Fruit fly (Drosophila melanogaster) whole organism, embryonic: ENCODE measurements around the gene Zpr1.
A peak's percentile ranks its signal among the peaks of the same experiment; 100 is the strongest.

ENCODE experiments used
- Asciz ChIP-seq: fragments of 200-800 bp; sonication (Bioruptor generic); optimal IDR thresholded peaks from 2 replicates; lab custom pipeline; 2017; ENCODE audit warnings: missing biosample characterization, mild to moderate bottlenecking, missing genetic modification characterization, missing genetic modification reagents
- CG10147 ChIP-seq: fragments of 200-800 bp; sonication (Bioruptor generic); optimal IDR thresholded peaks from 2 replicates; lab custom pipeline; 2019; ENCODE audit warnings: missing biosample characterization, mild to moderate bottlenecking, missing genetic modification characterization, moderate library complexity
- CG10321 ChIP-seq: fragments of 200-800 bp; sonication (Bioruptor generic); IDR thresholded peaks from 2 replicates; pipeline ENCODE4 v1.3.6; 2022; ENCODE audit warnings: missing biosample characterization, missing genetic modification characterization
- CG13296 ChIP-seq: fragments of 200-800 bp; sonication (Bioruptor generic); optimal IDR thresholded peaks from 3 replicates; lab custom pipeline; 2018; ENCODE audit warnings: missing biosample characterization, mild to moderate bottlenecking, missing genetic modification characterization
- CG13424 ChIP-seq: fragments of 200-800 bp; sonication (Bioruptor generic); optimal IDR thresholded peaks from 2 replicates; lab custom pipeline; 2019; ENCODE audit warnings: missing biosample characterization, mild to moderate bottlenecking, missing genetic modification characterization, moderate library complexity
- CG14014 ChIP-seq: fragments of 200-800 bp; sonication (Bioruptor generic); IDR thresholded peaks from 2 replicates; pipeline ENCODE4 v1.3.6; 2022; ENCODE audit warnings: missing biosample characterization, missing genetic modification characterization
- CG14667 ChIP-seq: fragments of 200-800 bp; sonication (Bioruptor generic); IDR thresholded peaks from 2 replicates; pipeline ENCODE4 v1.3.6; 2022; ENCODE audit warnings: missing biosample characterization, missing genetic modification characterization
- CG15011 ChIP-seq: fragments of 200-800 bp; sonication (Bioruptor generic); optimal IDR thresholded peaks from 3 replicates; lab custom pipeline; 2018; ENCODE audit warnings: missing biosample characterization, mild to moderate bottlenecking, missing genetic modification characterization
- CG15601 ChIP-seq: fragments of 200-800 bp; sonication (Bioruptor generic); optimal IDR thresholded peaks from 3 replicates; lab custom pipeline; 2019; ENCODE audit warnings: missing biosample characterization, mild to moderate bottlenecking, missing genetic modification characterization, moderate library complexity
- CG17385 ChIP-seq: fragments of 200-800 bp; sonication (Bioruptor generic); optimal IDR thresholded peaks from 3 replicates; lab custom pipeline; 2018; ENCODE audit warnings: missing biosample characterization, mild to moderate bottlenecking, missing genetic modification characterization
- CG2199 ChIP-seq: fragments of 200-800 bp; sonication (Bioruptor generic); IDR thresholded peaks from 3 replicates; pipeline ENCODE4 v1.3.6; 2022; ENCODE audit warnings: missing biosample characterization, missing genetic modification characterization
- CG2678 ChIP-seq: fragments of 200-800 bp; sonication (Bioruptor generic); optimal IDR thresholded peaks from 3 replicates; lab custom pipeline; 2019; ENCODE audit warnings: missing biosample characterization, mild to moderate bottlenecking, missing genetic modification characterization, moderate library complexity
- CG30431 ChIP-seq: fragments of 200-800 bp; sonication (Bioruptor generic); optimal IDR thresholded peaks from 2 replicates; lab custom pipeline; 2017; ENCODE audit warnings: missing biosample characterization, missing genetic modification characterization
- CG31365 ChIP-seq: fragments of 200-800 bp; sonication (Bioruptor generic); optimal IDR thresholded peaks from 2 replicates; lab custom pipeline; 2018; ENCODE audit warnings: missing biosample characterization, mild to moderate bottlenecking, missing genetic modification characterization
- CG31441 ChIP-seq: fragments of 200-800 bp; sonication (Bioruptor generic); IDR thresholded peaks from 2 replicates; pipeline ENCODE4 v1.3.6; 2022; ENCODE audit warnings: missing biosample characterization, missing genetic modification characterization
- CG32767 ChIP-seq: fragments of 200-800 bp; sonication (Bioruptor generic); IDR thresholded peaks from 2 replicates; pipeline ENCODE4 v1.3.6; 2022; ENCODE audit warnings: missing biosample characterization, missing genetic modification characterization
- CG4820 ChIP-seq: fragments of 200-800 bp; sonication (Bioruptor generic); optimal IDR thresholded peaks from 3 replicates; lab custom pipeline; 2016; ENCODE audit warnings: missing biosample characterization, missing genetic modification characterization
- CG6654 ChIP-seq: fragments of 200-800 bp; sonication (Bioruptor generic); optimal IDR thresholded peaks from 2 replicates; lab custom pipeline; 2017; ENCODE audit warnings: missing biosample characterization, mild to moderate bottlenecking, missing genetic modification characterization
- D19A ChIP-seq: fragments of 200-800 bp; optimal IDR thresholded peaks from 3 replicates; lab custom pipeline; 2019; ENCODE audit warnings: missing biosample characterization, mild to moderate bottlenecking, missing genetic modification characterization, moderate library complexity
- Dbx ChIP-seq: fragments of 200-800 bp; sonication (Bioruptor generic); IDR thresholded peaks from 3 replicates; pipeline ENCODE4 v1.3.6; 2022; ENCODE audit warnings: missing biosample characterization, missing genetic modification characterization
- Deaf1 ChIP-seq: fragments of 200-800 bp; optimal IDR thresholded peaks from 3 replicates; lab custom pipeline; 2019; ENCODE audit warnings: missing biosample characterization, mild to moderate bottlenecking, missing genetic modification characterization, moderate library complexity
- Hmr ChIP-seq: fragments of 200-800 bp; sonication (Bioruptor generic); optimal IDR thresholded peaks from 3 replicates; lab custom pipeline; 2017; ENCODE audit warnings: mild to moderate bottlenecking, missing biosample characterization, missing genetic modification reagents, missing genetic modification characterization
- Lhr ChIP-seq: fragments of 200-800 bp; sonication (Bioruptor generic); optimal IDR thresholded peaks from 3 replicates; lab custom pipeline; 2017; ENCODE audit warnings: mild to moderate bottlenecking, missing biosample characterization, missing genetic modification reagents, missing genetic modification characterization
- Med ChIP-seq: fragments of 200-800 bp; sonication (Bioruptor generic); peaks from one replicate; lab custom pipeline; 2016; ENCODE audit warnings: missing biosample characterization, missing genetic modification characterization, mild to moderate bottlenecking, inconsistent platforms, moderate library complexity
- Nf-YB ChIP-seq: fragments of 200-800 bp; sonication (Bioruptor generic); optimal IDR thresholded peaks from 3 replicates; lab custom pipeline; 2019; ENCODE audit warnings: missing biosample characterization, mild to moderate bottlenecking, missing genetic modification characterization, moderate library complexity
- Opbp ChIP-seq: fragments of 200-800 bp; sonication (Bioruptor generic); IDR thresholded peaks from 3 replicates; pipeline ENCODE4 v1.3.6; 2022; ENCODE audit warnings: missing biosample characterization, missing genetic modification characterization; ENCODE audit not compliant: partially characterized antibody
- Optix ChIP-seq: fragments of 200-800 bp; sonication (Bioruptor generic); IDR thresholded peaks from 3 replicates; pipeline ENCODE4 v1.3.6; 2022; ENCODE audit warnings: missing biosample characterization, missing genetic modification characterization
- Pdp1 ChIP-seq, 2 experiments: fragments of 200-800 bp; sonication (Bioruptor generic); optimal IDR thresholded peaks; 3 replicates each; lab custom pipeline; 2016; ENCODE audit warnings: missing biosample characterization in 2 of 2, missing genetic modification characterization in 2 of 2, mild to moderate bottlenecking in 1 of 2, moderate library complexity in 1 of 2
- Sry-δ ChIP-seq: fragments of 200-800 bp; sonication (Bioruptor generic); optimal IDR thresholded peaks from 2 replicates; lab custom pipeline; 2016; ENCODE audit warnings: missing biosample characterization, missing genetic modification characterization
- Usf ChIP-seq: fragments of 200-800 bp; sonication (Bioruptor generic); optimal IDR thresholded peaks from 2 replicates; lab custom pipeline; 2017; ENCODE audit warnings: missing genotype, missing biosample characterization, missing genetic modification characterization
- ap ChIP-seq: fragments of 200-800 bp; sonication (Bioruptor generic); IDR thresholded peaks from 2 replicates; pipeline ENCODE4 v1.3.6; 2022; ENCODE audit warnings: missing biosample characterization, missing genetic modification characterization
- bsh ChIP-seq, 2 experiments: fragments of 200-800 bp; sonication (Bioruptor generic); optimal IDR thresholded peaks; 2 replicates each; lab custom pipeline; 2017 to 2018; ENCODE audit warnings: mild to moderate bottlenecking in 2 of 2, missing biosample characterization in 2 of 2, missing genetic modification characterization in 2 of 2, moderate library complexity in 1 of 2
- cato ChIP-seq: fragments of 200-800 bp; sonication (Bioruptor generic); optimal IDR thresholded peaks from 2 replicates; lab custom pipeline; 2016; ENCODE audit warnings: missing biosample characterization, missing genetic modification characterization, borderline replicate concordance
- ci ChIP-seq: fragments of 200-800 bp; sonication (Bioruptor generic); IDR thresholded peaks from 3 replicates; pipeline ENCODE4 v1.3.6; 2022; ENCODE audit warnings: missing biosample characterization, missing genetic modification characterization
- ewg ChIP-seq: fragments of 200-800 bp; sonication (Bioruptor generic); optimal IDR thresholded peaks from 3 replicates; lab custom pipeline; 2017; ENCODE audit warnings: mild to moderate bottlenecking, missing biosample characterization, missing genetic modification reagents, missing genetic modification characterization
- fu2 ChIP-seq: fragments of 200-800 bp; sonication (Bioruptor generic); optimal IDR thresholded peaks from 2 replicates; lab custom pipeline; 2016; ENCODE audit warnings: missing biosample characterization, missing genetic modification characterization
- hb ChIP-seq: fragments of 200-800 bp; sonication (Bioruptor generic); IDR thresholded peaks from 3 replicates; pipeline ENCODE4 v1.3.6; 2022; ENCODE audit warnings: missing biosample characterization, missing genetic modification characterization; ENCODE audit not compliant: partially characterized antibody
- maf-S ChIP-seq: fragments of 200-800 bp; sonication (Bioruptor generic); optimal IDR thresholded peaks from 2 replicates; lab custom pipeline; 2016; ENCODE audit warnings: missing biosample characterization, missing genetic modification characterization
- nerfin-1 ChIP-seq: fragments of 200-800 bp; sonication (Bioruptor generic); optimal IDR thresholded peaks from 3 replicates; lab custom pipeline; 2019; ENCODE audit warnings: missing biosample characterization, mild to moderate bottlenecking, missing genetic modification characterization, moderate library complexity
- oc ChIP-seq: fragments of 200-800 bp; sonication (Bioruptor generic); optimal IDR thresholded peaks from 2 replicates; lab custom pipeline; 2018; ENCODE audit warnings: missing biosample characterization, mild to moderate bottlenecking, missing genetic modification characterization, moderate library complexity
- otp ChIP-seq: fragments of 200-800 bp; sonication (Bioruptor generic); IDR thresholded peaks from 3 replicates; pipeline ENCODE4, ENCODE4 v1.3.6; 2022; ENCODE audit warnings: missing biosample characterization, missing genetic modification characterization
- p53 ChIP-seq: fragments of 200-800 bp; sonication (Bioruptor generic); optimal IDR thresholded peaks from 2 replicates; lab custom pipeline; 2016; ENCODE audit warnings: missing biosample characterization, missing genetic modification characterization
- run ChIP-seq: fragments of 200-800 bp; sonication (Bioruptor generic); optimal IDR thresholded peaks from 3 replicates; lab custom pipeline; 2018; ENCODE audit warnings: missing biosample characterization, mild to moderate bottlenecking, missing genetic modification characterization
- slp2 ChIP-seq: fragments of 200-800 bp; sonication (Bioruptor generic); optimal IDR thresholded peaks from 2 replicates; lab custom pipeline; 2016; ENCODE audit warnings: missing biosample characterization, missing genetic modification characterization
- so ChIP-seq: fragments of 200-800 bp; sonication (Bioruptor generic); IDR thresholded peaks from 3 replicates; pipeline ENCODE4 v1.3.6; 2022; ENCODE audit warnings: missing biosample characterization, missing genetic modification characterization
- ssp ChIP-seq: fragments of 200-800 bp; sonication (Bioruptor generic); IDR thresholded peaks from 2 replicates; pipeline ENCODE4 v1.3.6; 2022; ENCODE audit warnings: missing biosample characterization, missing genetic modification characterization
- stwl ChIP-seq: fragments of 200-800 bp; sonication (Bioruptor generic); optimal IDR thresholded peaks from 3 replicates; lab custom pipeline; 2018; ENCODE audit warnings: missing biosample characterization, mild to moderate bottlenecking, missing genetic modification characterization, moderate library complexity
- trh ChIP-seq: fragments of 200-800 bp; sonication (Bioruptor generic); optimal IDR thresholded peaks from 2 replicates; lab custom pipeline; 2016; ENCODE audit warnings: missing biosample characterization, missing genetic modification characterization
- unc-4 ChIP-seq: fragments of 200-800 bp; sonication (Bioruptor generic); IDR thresholded peaks from 2 replicates; pipeline ENCODE4 v1.3.6; 2022; ENCODE audit warnings: missing biosample characterization, missing genetic modification characterization; ENCODE audit not compliant: partially characterized antibody
- vnd ChIP-seq: fragments of 200-800 bp; sonication (Bioruptor generic); IDR thresholded peaks from 3 replicates; pipeline ENCODE4 v1.3.6; 2022; ENCODE audit warnings: missing biosample characterization, missing genetic modification characterization; ENCODE audit not compliant: partially characterized antibody

Zpr1 gene

dm6 chrX:9155134-9155533, 6.8 kb downstream of the Zpr1 start (continued):
- no peak for TF ChIP-seq fu2 (GFP tag; lab: Kevin White, UChicago)
- peak in 1 of 2 experiments; percentile 24 for TF ChIP-seq Pdp1 (GFP tag; optimal IDR thresholded peaks at IDR 0.05; lab: Kevin White, UChicago)
- TF ChIP-seq hb (GFP tag; lab: Robert Waterston, UW), result no peak
- TF ChIP-seq CG4820 (GFP tag; lab: Kevin White, UChicago), result peak; percentile 37
- peak; percentile 72 for TF ChIP-seq CG17385 (GFP tag; lab: Kevin White, UChicago)
- no peak for TF ChIP-seq Optix
- no peak for TF ChIP-seq Usf (GFP tag; lab: Kevin White, UChicago)
- peak; percentile 56 for TF ChIP-seq Hmr (GFP tag; lab: Kevin White, UChicago)
- TF ChIP-seq otp (GFP tag; lab: Robert Waterston, UW), result no peak
- no peak for TF ChIP-seq maf-S (GFP tag; lab: Kevin White, UChicago)
- peak; percentile 14 for TF ChIP-seq trh (GFP tag; lab: Kevin White, UChicago)
- TF ChIP-seq vnd, result no peak
- TF ChIP-seq CG32767 (GFP tag; lab: Robert Waterston, UW), result no peak
- TF ChIP-seq Nf-YB (GFP tag; lab: Kevin White, UChicago), result no peak
- peak; percentile 24 for TF ChIP-seq CG6654
- TF ChIP-seq Dbx (GFP tag; lab: Robert Waterston, UW), result peak; percentile 50; the same call in 1 of the 3 replicates
- TF ChIP-seq p53 (GFP tag; lab: Kevin White, UChicago), result no peak
- no peak for TF ChIP-seq CG30431 (GFP tag; lab: Kevin White, UChicago)
- TF ChIP-seq Med (GFP tag; lab: Kevin White, UChicago), result peak; percentile 63
- TF ChIP-seq CG31365 (tag; lab: Kevin White, UChicago), result no peak
- TF ChIP-seq bsh (GFP tag; optimal IDR thresholded peaks at IDR 0.05; lab: Kevin White, UChicago), result peak; percentile 59 to 76
- peak; percentile 72 for TF ChIP-seq CG13424
- no peak for TF ChIP-seq CG14014 (GFP tag; lab: Robert Waterston, UW)
- no peak for TF ChIP-seq CG2199 (GFP tag; lab: Robert Waterston, UW)
- peak; percentile 7 for TF ChIP-seq cato (GFP tag; lab: Kevin White, UChicago)
- TF ChIP-seq oc (tag; lab: Kevin White, UChicago), result no peak
- TF ChIP-seq CG15011 (GFP tag; lab: Kevin White, UChicago), result peak; percentile 58
- TF ChIP-seq Lhr (GFP tag; lab: Kevin White, UChicago), result no peak
- peak; percentile 68 for TF ChIP-seq D19A (tag; lab: Kevin White, UChicago)
- no peak for TF ChIP-seq CG10147 (GFP tag; lab: Kevin White, UChicago)
- TF ChIP-seq CG14667, result no peak
- no peak for TF ChIP-seq run (tag; lab: Kevin White, UChicago)
- 0 out of 2 replicates have a peak, but pooled peaks have one; percentile 16 for TF ChIP-seq ssp (GFP tag; lab: Robert Waterston, UW)
- TF ChIP-seq ap (GFP tag; lab: Robert Waterston, UW), result no peak
- peak; percentile 25 for TF ChIP-seq Deaf1 (tag; lab: Kevin White, UChicago)
- peak; percentile 32 for TF ChIP-seq slp2 (GFP tag; lab: Kevin White, UChicago)
- TF ChIP-seq CG15601 (tag; lab: Kevin White, UChicago), result peak; percentile 29
- TF ChIP-seq Opbp (GFP tag; lab: Robert Waterston, UW), result no peak
- TF ChIP-seq ci (GFP tag; lab: Robert Waterston, UW), result 0 out of 3 replicates have a peak, but pooled peaks have one; percentile 12
- no peak for TF ChIP-seq so (GFP tag; lab: Robert Waterston, UW)
- TF ChIP-seq Asciz (GFP tag; lab: Kevin White, UChicago), result no peak
- no peak for TF ChIP-seq stwl
- peak; percentile 60 for TF ChIP-seq nerfin-1 (tag; lab: Kevin White, UChicago)
- peak; percentile 25; the same call in 1 of the 2 replicates for TF ChIP-seq CG31441 (GFP tag; lab: Robert Waterston, UW)
- TF ChIP-seq Sry-δ (GFP tag; lab: Kevin White, UChicago), result no peak
- no peak for TF ChIP-seq ewg (GFP tag; lab: Kevin White, UChicago)
- TF ChIP-seq CG13296 (GFP tag; lab: Kevin White, UChicago), result peak; percentile 62
- peak; percentile 83 for TF ChIP-seq CG2678 (tag; lab: Kevin White, UChicago)
- TF ChIP-seq CG10321 (GFP tag; lab: Robert Waterston, UW), result no peak
- TF ChIP-seq unc-4 (GFP tag; lab: Robert Waterston, UW), result no peak
